Fruit fly (Drosophila melanogaster): Measurements from ENCODE around the gene CG4161.

dm6 chr2L:15422501-15422900, 10.6 kb upstream of the CG4161 start:
- TF ChIP-seq psq (optimal IDR thresholded peaks at IDR 0.05) (no peak), h (optimal IDR thresholded peaks at IDR 0.05) (no peak), Sin3A (optimal IDR thresholded peaks at IDR 0.05) (no peak), ttk (optimal IDR thresholded peaks at IDR 0.05) (no peak), Myc (optimal IDR thresholded peaks at IDR 0.05) (no peak)
